Worm (Caenorhabditis elegans) whole organism, L4 larva: Measurements from ENCODE around the gene lgc-46.

ENCODE experiments used
- F10B5.3 ChIP-seq: sonication (generic microtip); optimal IDR thresholded peaks from 2 replicates; lab custom pipeline; 2016; ENCODE audit warnings: mild to moderate bottlenecking, missing genetic modification characterization, missing compliant biosample characterization
- F37D6.2 ChIP-seq: sonication (generic microtip); optimal IDR thresholded peaks from 2 replicates; lab custom pipeline; 2016; ENCODE audit warnings: mild to moderate bottlenecking, missing genetic modification characterization, missing compliant biosample characterization
- R02D3.7 ChIP-seq: fragments of 150-350 bp; sonication (generic microtip); optimal IDR thresholded peaks from 3 replicates; lab custom pipeline; 2014; ENCODE audit warnings: missing biosample characterization, missing genetic modification characterization
- attf-4 ChIP-seq: sonication (generic microtip); optimal IDR thresholded peaks from 3 replicates; lab custom pipeline; 2017; ENCODE audit warnings: missing biosample characterization, missing genetic modification characterization
- ceh-20 ChIP-seq: fragments of 200-800 bp; sonication (Bioruptor generic); IDR thresholded peaks from 2 replicates; pipeline ENCODE4 v1.3.6; 2022; ENCODE audit warnings: missing genetic modification reagents, missing genetic modification characterization, missing compliant biosample characterization
- ceh-32 ChIP-seq: sonication (generic microtip); optimal IDR thresholded peaks from 2 replicates; lab custom pipeline; 2016; ENCODE audit warnings: mild to moderate bottlenecking, missing genetic modification characterization, missing compliant biosample characterization; ENCODE audit not compliant: poor library complexity
- ces-1 ChIP-seq: fragments of 150-350 bp; sonication (generic microtip); optimal IDR thresholded peaks from 4 replicates; lab custom pipeline; 2014; ENCODE audit warnings: missing biosample characterization, missing genetic modification reagents, missing genetic modification characterization
- ctbp-1 ChIP-seq: fragments of 200-800 bp; sonication (Bioruptor generic); IDR thresholded peaks from 2 replicates; pipeline ENCODE4 v1.3.6; 2022; ENCODE audit warnings: missing genetic modification reagents, missing genetic modification characterization, missing compliant biosample characterization
- daf-12 ChIP-seq: fragments of 150-350 bp; optimal IDR thresholded peaks from 2 replicates; lab custom pipeline; 2014; ENCODE audit warnings: missing biosample characterization, missing genetic modification reagents, missing genetic modification characterization
- daf-16 ChIP-seq, 3 experiments: sonication (generic microtip); optimal IDR thresholded peaks; 2 replicates each; lab custom pipeline; 2016 to 2017; ENCODE audit warnings: missing genetic modification characterization in 3 of 3, missing genetic modification reagents in 3 of 3, mild to moderate bottlenecking in 2 of 3, missing compliant biosample characterization in 2 of 3, missing biosample characterization in 1 of 3, moderate library complexity in 1 of 3
- daf-19 ChIP-seq: fragments of 200-800 bp; sonication (Bioruptor generic); conservative IDR thresholded peaks from 2 replicates; pipeline ENCODE4 v1.3.6; 2022; ENCODE audit warnings: missing genetic modification characterization, missing compliant biosample characterization
- dmd-6 ChIP-seq: fragments of 200-800 bp; sonication (Bioruptor generic); IDR thresholded peaks from 2 replicates; pipeline ENCODE4 v1.3.6; 2022; ENCODE audit warnings: missing genetic modification reagents, missing genetic modification characterization, missing compliant biosample characterization
- egl-27 ChIP-seq: sonication (generic microtip); optimal IDR thresholded peaks from 3 replicates; lab custom pipeline; 2017; ENCODE audit warnings: missing biosample characterization, missing genetic modification reagents, missing genetic modification characterization
- egl-43 ChIP-seq: fragments of 200-800 bp; sonication (Bioruptor generic); IDR thresholded peaks from 2 replicates; pipeline ENCODE4 v1.3.6; 2022; ENCODE audit warnings: missing genetic modification reagents, missing genetic modification characterization, missing compliant biosample characterization
- fkh-10 ChIP-seq: fragments of 150-350 bp; optimal IDR thresholded peaks from 2 replicates; lab custom pipeline; 2014; ENCODE audit warnings: missing biosample characterization, missing genetic modification reagents, missing genetic modification characterization
- fos-1 ChIP-seq: fragments of 150-350 bp; optimal IDR thresholded peaks from 2 replicates; lab custom pipeline; 2014; ENCODE audit warnings: missing biosample characterization, missing genetic modification characterization
- gei-8 ChIP-seq: fragments of 200-800 bp; sonication (Bioruptor generic); optimal IDR thresholded peaks from 2 replicates; lab custom pipeline; 2018; ENCODE audit warnings: mild to moderate bottlenecking, missing genetic modification characterization, missing compliant biosample characterization
- hif-1 ChIP-seq, 2 experiments: sonication (generic microtip); optimal IDR thresholded peaks; 2 replicates each; lab custom pipeline; 2016 to 2017; ENCODE audit warnings: missing compliant biosample characterization in 2 of 2, missing genetic modification characterization in 2 of 2, missing genetic modification reagents in 2 of 2, missing genotype in 2 of 2, mild to moderate bottlenecking in 1 of 2
- hmg-1.1 ChIP-seq: fragments of 200-800 bp; sonication (Bioruptor generic); IDR thresholded peaks from 2 replicates; pipeline ENCODE4 v1.3.6; 2022; ENCODE audit warnings: missing genetic modification reagents, missing genetic modification characterization, missing compliant biosample characterization
- jun-1 ChIP-seq: fragments of 150-350 bp; optimal IDR thresholded peaks from 2 replicates; lab custom pipeline; 2014; ENCODE audit warnings: missing biosample characterization, missing genetic modification reagents, missing genetic modification characterization
- lim-7 ChIP-seq: fragments of 200-800 bp; sonication (Bioruptor generic); IDR thresholded peaks from 2 replicates; pipeline ENCODE4 v1.3.6; 2022; ENCODE audit warnings: missing genetic modification characterization, missing compliant biosample characterization
- lin-13 ChIP-seq: fragments of 150-350 bp; optimal IDR thresholded peaks from 2 replicates; lab custom pipeline; 2014; ENCODE audit warnings: missing biosample characterization, missing genetic modification reagents, missing genetic modification characterization
- lin-38 ChIP-seq: fragments of 200-800 bp; sonication (Bioruptor generic); IDR thresholded peaks from 2 replicates; pipeline ENCODE4 v1.3.6; 2022; ENCODE audit warnings: missing genetic modification reagents, missing genetic modification characterization, missing compliant biosample characterization
- lir-3 ChIP-seq: sonication (generic microtip); optimal IDR thresholded peaks from 2 replicates; lab custom pipeline; 2016; ENCODE audit warnings: mild to moderate bottlenecking, missing genetic modification characterization, missing compliant biosample characterization
- madf-5 ChIP-seq, 2 experiments: fragments of 200-800 bp; sonication (Bioruptor generic); IDR thresholded peaks; 2 replicates each; pipeline ENCODE4 v1.3.6; 2022; ENCODE audit warnings: missing compliant biosample characterization in 2 of 2, missing genetic modification characterization in 2 of 2
- mdl-1 ChIP-seq, 2 experiments: fragments of 150-350 bp in 1 of 2; sonication (generic microtip) in 1 of 2; optimal IDR thresholded peaks; 2 replicates each; lab custom pipeline; 2014 to 2017; ENCODE audit warnings: missing biosample characterization in 2 of 2, missing genetic modification characterization in 2 of 2
- mdt-29 ChIP-seq: fragments of 200-800 bp; sonication (Bioruptor generic); IDR thresholded peaks from 2 replicates; pipeline ENCODE4 v1.3.6; 2022; ENCODE audit warnings: missing genetic modification reagents, missing genetic modification characterization, missing compliant biosample characterization
- mes-2 ChIP-seq: sonication (generic microtip); optimal IDR thresholded peaks from 2 replicates; lab custom pipeline; 2016; ENCODE audit warnings: missing genotype, mild to moderate bottlenecking, missing genetic modification characterization, missing compliant biosample characterization; ENCODE audit not compliant: poor library complexity, severe bottlenecking
- nhr-10 ChIP-seq: fragments of 150-350 bp; optimal IDR thresholded peaks from 2 replicates; lab custom pipeline; 2014; ENCODE audit warnings: missing biosample characterization, missing genetic modification characterization
- nhr-28 ChIP-seq: fragments of 150-350 bp; optimal IDR thresholded peaks from 2 replicates; lab custom pipeline; 2014; ENCODE audit warnings: missing biosample characterization, missing genetic modification characterization
- nhr-42 ChIP-seq: fragments of 200-800 bp; sonication (Bioruptor generic); IDR thresholded peaks from 2 replicates; pipeline ENCODE4 v1.3.6; 2022; ENCODE audit warnings: missing genetic modification characterization, missing compliant biosample characterization
- nhr-48 ChIP-seq: sonication (generic microtip); optimal IDR thresholded peaks from 2 replicates; lab custom pipeline; 2016; ENCODE audit warnings: mild to moderate bottlenecking, missing genetic modification characterization, missing compliant biosample characterization
- nhr-77 ChIP-seq: fragments of 150-350 bp; optimal IDR thresholded peaks from 2 replicates; lab custom pipeline; 2014; ENCODE audit warnings: missing biosample characterization, missing genetic modification characterization
- pha-4 ChIP-seq, 2 experiments: fragments of 150-350 bp in 1 of 2; fragments of 200-800 bp in 1 of 2; sonication (Bioruptor generic) in 1 of 2; IDR thresholded peaks in 1 of 2; optimal IDR thresholded peaks in 1 of 2; 2 replicates each; pipeline versions ENCODE4 v1.3.6 to Lab custom; 2014 to 2022; ENCODE audit warnings: missing genetic modification characterization in 2 of 2, missing genetic modification reagents in 2 of 2, missing biosample characterization in 1 of 2, missing compliant biosample characterization in 1 of 2
- rbr-2 ChIP-seq: sonication (generic microtip); optimal IDR thresholded peaks from 2 replicates; lab custom pipeline; 2016; ENCODE audit warnings: missing genotype, missing genetic modification characterization, missing compliant biosample characterization
- saeg-2 ChIP-seq: fragments of 200-800 bp; sonication (Bioruptor generic); IDR thresholded peaks from 2 replicates; pipeline ENCODE4 v1.3.6; 2022; ENCODE audit warnings: missing genetic modification reagents, missing genetic modification characterization, missing compliant biosample characterization
- snpc-1.2 ChIP-seq: fragments of 200-800 bp; sonication (Bioruptor generic); IDR thresholded peaks from 2 replicates; pipeline ENCODE4 v1.3.6; 2022; ENCODE audit warnings: missing genetic modification reagents, missing genetic modification characterization, missing compliant biosample characterization
- spr-1 ChIP-seq: sonication (generic microtip); optimal IDR thresholded peaks from 2 replicates; lab custom pipeline; 2016; ENCODE audit warnings: mild to moderate bottlenecking, missing genetic modification characterization, missing compliant biosample characterization
- tra-1 ChIP-seq: fragments of 200-800 bp; sonication (Bioruptor generic); IDR thresholded peaks from 2 replicates; pipeline ENCODE4 v1.3.6; 2022; ENCODE audit warnings: missing genetic modification reagents, missing genetic modification characterization, missing compliant biosample characterization
- unc-62 ChIP-seq, 3 experiments: fragments of 150-350 bp in 1 of 3; sonication (generic microtip); optimal IDR thresholded peaks in 2 of 3; peaks in 1 of 3; 1 replicate in 1 of 3; 2 replicates in 2 of 3; lab custom pipeline; 2014 to 2017; ENCODE audit warnings: missing biosample characterization in 3 of 3, missing genetic modification characterization in 3 of 3, missing genetic modification reagents in 3 of 3, missing genotype in 1 of 3
- vab-7 ChIP-seq: fragments of 200-800 bp; sonication (Bioruptor generic); IDR thresholded peaks from 2 replicates; pipeline ENCODE4 v1.3.6; 2022; ENCODE audit warnings: missing genetic modification reagents, missing genetic modification characterization, missing compliant biosample characterization

Gene lgc-46

DNA sequence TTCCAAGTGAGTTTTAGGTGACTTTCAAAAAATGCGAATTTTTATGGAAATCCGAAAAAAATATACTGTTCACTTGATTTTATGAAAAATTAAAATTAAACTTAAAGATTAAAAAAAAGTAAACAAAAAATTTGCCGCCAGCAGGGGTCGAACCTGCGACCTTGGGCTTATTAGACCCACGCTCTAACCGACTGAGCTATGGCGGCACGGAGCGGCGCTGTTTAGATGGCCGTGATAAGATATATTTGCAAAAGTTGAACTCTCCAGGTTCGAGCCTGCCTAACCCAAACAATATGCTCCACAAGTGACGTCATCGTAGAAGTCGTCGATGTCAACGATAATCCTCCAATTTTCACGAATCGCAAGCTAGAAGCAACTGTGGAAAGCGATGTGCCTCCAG lies 28.8 kb upstream of the lgc-46 start:
- TF ChIP-seq lin-38, result peak; percentile 27
- TF ChIP-seq dmd-6 (GFP tag; lab: Robert Waterston, UW), result peak; percentile 31
- no peak for TF ChIP-seq mdt-29
- no peak for TF ChIP-seq attf-4 (tag; lab: Kevin White, UChicago)
- no peak for TF ChIP-seq ceh-32 (tag; lab: Kevin White, UChicago)
- TF ChIP-seq ces-1 (GFP tag; lab: Kevin White, UChicago), result no peak
- TF ChIP-seq spr-1 (tag; lab: Kevin White, UChicago), result peak; percentile 8
- peak; percentile 0 for TF ChIP-seq lin-13
- peak; percentile 67 for TF ChIP-seq snpc-1.2 (GFP tag; lab: Robert Waterston, UW)
- no peak for TF ChIP-seq R02D3.7 (tag; lab: Kevin White, UChicago)
- TF ChIP-seq mes-2 (tag; lab: Kevin White, UChicago), result peak; percentile 38
- peak; percentile 60; the same call in 1 of the 2 replicates for TF ChIP-seq pha-4 (GFP tag; IDR thresholded peaks at IDR 0.05; lab: Robert Waterston, UW)
- no peak for TF ChIP-seq pha-4 (tag; optimal IDR thresholded peaks at IDR 0.05; lab: Kevin White, UChicago)
- 0 out of 2 replicates have a peak, but pooled peaks have one; percentile 45 for TF ChIP-seq lim-7
- peak; percentile 27; the same call in 1 of the 2 replicates for TF ChIP-seq vab-7 (GFP tag; lab: Robert Waterston, UW)
- TF ChIP-seq rbr-2 (tag; lab: Kevin White, UChicago), result no peak

DNA sequence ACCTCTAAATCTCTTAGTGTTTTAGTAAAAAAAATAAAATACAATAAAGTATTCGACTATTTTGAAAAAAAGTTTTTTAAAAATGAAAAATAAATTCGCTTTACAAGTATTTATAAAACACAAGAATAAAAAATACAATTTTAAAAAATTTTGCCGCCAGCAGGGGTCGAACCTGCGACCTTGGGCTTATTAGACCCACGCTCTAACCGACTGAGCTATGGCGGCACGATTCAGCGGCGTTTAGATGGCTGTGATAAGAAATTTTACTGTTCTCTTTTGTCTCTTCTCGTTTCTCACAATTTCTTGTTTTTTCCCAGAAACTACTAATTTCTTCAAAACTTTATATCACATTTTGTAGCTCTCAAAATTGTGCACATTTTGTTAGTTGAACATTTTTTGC lies 27.4 kb upstream of the lgc-46 start:
- no peak for TF ChIP-seq gei-8
- TF ChIP-seq dmd-6 (GFP tag; lab: Robert Waterston, UW), result 0 out of 2 replicates have a peak, but pooled peaks have one; percentile 9
- TF ChIP-seq vab-7 (GFP tag; lab: Robert Waterston, UW), result 0 out of 2 replicates have a peak, but pooled peaks have one; percentile 29
- TF ChIP-seq jun-1 (tag; lab: Kevin White, UChicago), result no peak
- TF ChIP-seq hif-1 (tag; optimal IDR thresholded peaks at IDR 0.05; lab: Kevin White, UChicago), result no peak
- TF ChIP-seq hmg-1.1, result 0 out of 2 replicates have a peak, but pooled peaks have one; percentile 15
- TF ChIP-seq ctbp-1 (GFP tag; lab: Robert Waterston, UW), result no peak
- TF ChIP-seq daf-12, result no peak
- no peak for TF ChIP-seq ces-1 (GFP tag; lab: Kevin White, UChicago)
- no peak for TF ChIP-seq daf-19 (GFP tag; lab: Robert Waterston, UW)
- no peak for TF ChIP-seq lir-3 (tag; lab: Kevin White, UChicago)
- TF ChIP-seq madf-5 (GFP tag; IDR thresholded peaks at IDR 0.05; lab: Robert Waterston, UW), result no peak
- TF ChIP-seq lim-7, result peak; percentile 59; the same call in 1 of the 2 replicates
- TF ChIP-seq nhr-42 (GFP tag; lab: Robert Waterston, UW), result no peak
- peak; percentile 68 for TF ChIP-seq lin-38
- TF ChIP-seq daf-16 (GFP tag; optimal IDR thresholded peaks at IDR 0.05; lab: Kevin White, UChicago), result peak in 1 of 2 experiments; percentile 19
- TF ChIP-seq daf-16 (tag; optimal IDR thresholded peaks at IDR 0.05; lab: Kevin White, UChicago), result no peak
- no peak for TF ChIP-seq mdl-1 (tag; optimal IDR thresholded peaks at IDR 0.05; lab: Kevin White, UChicago)
- TF ChIP-seq pha-4 (GFP tag; IDR thresholded peaks at IDR 0.05; lab: Robert Waterston, UW), result 0 out of 2 replicates have a peak, but pooled peaks have one; percentile 37
- TF ChIP-seq pha-4 (tag; optimal IDR thresholded peaks at IDR 0.05; lab: Kevin White, UChicago), result no peak
- TF ChIP-seq F37D6.2 (tag; lab: Kevin White, UChicago), result no peak
- no peak for TF ChIP-seq saeg-2 (GFP tag; lab: Robert Waterston, UW)
- TF ChIP-seq egl-27 (tag; lab: Kevin White, UChicago), result no peak
- peak; percentile 52; the same call in 1 of the 2 replicates for TF ChIP-seq egl-43 (GFP tag; lab: Robert Waterston, UW)

DNA sequence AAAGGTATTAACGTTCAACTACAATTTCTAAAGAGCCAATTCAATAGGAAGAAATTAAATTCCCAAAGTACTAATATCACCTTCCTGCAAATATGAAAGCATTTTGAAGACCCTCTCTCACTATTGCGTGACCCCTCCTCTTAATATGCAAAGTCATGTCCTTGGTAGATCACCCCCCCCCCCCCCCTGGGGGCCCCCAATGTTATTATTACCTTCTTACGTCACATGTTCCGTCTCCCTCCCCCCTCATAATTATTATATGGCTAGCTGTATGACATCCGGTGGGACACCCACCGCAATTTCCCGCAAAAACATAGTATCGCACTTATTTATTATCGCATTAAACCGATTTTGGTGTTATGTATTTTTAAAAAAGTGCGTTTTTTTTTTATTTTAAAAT lies 26.1 kb upstream of the lgc-46 start:
- TF ChIP-seq nhr-10 (tag; lab: Kevin White, UChicago) (no peak), jun-1 (tag; lab: Kevin White, UChicago) (no peak), nhr-77 (tag; lab: Kevin White, UChicago) (no peak), pha-4 (GFP tag; IDR thresholded peaks at IDR 0.05; lab: Robert Waterston, UW) (no peak), pha-4 (tag; optimal IDR thresholded peaks at IDR 0.05; lab: Kevin White, UChicago) (no peak), F10B5.3 (no peak), mdt-29 (no peak), nhr-28 (tag; lab: Kevin White, UChicago) (no peak), fkh-10 (GFP tag; lab: Kevin White, UChicago) (no peak), egl-27 (tag; lab: Kevin White, UChicago) (no peak), daf-16 (GFP tag; optimal IDR thresholded peaks at IDR 0.05; lab: Kevin White, UChicago) (no peak), daf-16 (tag; optimal IDR thresholded peaks at IDR 0.05; lab: Kevin White, UChicago) (no peak), ceh-20 (no peak), lir-3 (tag; lab: Kevin White, UChicago) (no peak), unc-62 (GFP tag; optimal IDR thresholded peaks at IDR 0.05 in 1 of 2; lab: Kevin White, UChicago) (no peak), unc-62 (tag; optimal IDR thresholded peaks at IDR 0.05; lab: Kevin White, UChicago) (no peak), nhr-48 (no peak), tra-1 (GFP tag; lab: Robert Waterston, UW) (no peak), lim-7 (no peak), fos-1 (tag; lab: Kevin White, UChicago) (no peak)
